Worm (Caenorhabditis elegans): ENCODE results near the gene F02E11.2.
"Not testable (repeated sequence)": the region's sequence is repeated elsewhere in the genome, so short reads cannot be mapped to it uniquely, and the experiment has no call there.

DNA sequence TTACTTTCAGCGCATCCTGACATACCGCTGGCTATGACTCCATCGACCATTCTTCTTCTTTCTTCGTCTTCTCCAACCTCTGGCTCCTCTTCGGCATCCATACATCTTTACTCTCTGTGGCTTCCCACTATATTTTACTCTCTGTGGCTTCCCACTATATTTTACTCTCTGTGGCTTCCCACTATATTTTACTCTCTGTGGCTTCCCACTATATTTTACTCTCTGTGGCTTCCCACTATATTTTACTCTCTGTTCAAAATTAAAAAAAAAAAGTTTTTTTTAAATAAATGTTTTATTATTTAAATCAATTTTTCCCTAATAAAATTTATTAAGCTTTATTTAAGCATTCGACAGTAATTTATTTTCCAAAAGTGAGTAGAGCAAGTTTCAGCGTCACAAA lies 27.9 kb downstream of the F02E11.2 start, which contains the start of gene F39E9.14:
- TF ChIP-seq med-1 (GFP tag; optimal IDR thresholded peaks at IDR 0.05; ENCODE audit: insufficient read depth); tab-1 (GFP tag; IDR thresholded peaks at IDR 0.05); flt-1 (GFP tag; IDR thresholded peaks at IDR 0.05); cog-1 (tag; optimal IDR thresholded peaks at IDR 0.05); klf-2 (GFP tag; conservative IDR thresholded peaks at IDR 0.05); ref-1 (GFP tag; conservative IDR thresholded peaks at IDR 0.05); ztf-23 (GFP tag; IDR thresholded peaks at IDR 0.05): not testable (repeated sequence)
